Worm (Caenorhabditis elegans): ENCODE results near the gene C35B1.3.

Gene C35B1.3

ce11 chrIV:4085022-4085421 lies 4.1 kb downstream of the C35B1.3 start:
- TF ChIP-seq tra-4 (tag; optimal IDR thresholded peaks at IDR 0.05) (no peak), hnd-1 (tag; optimal IDR thresholded peaks at IDR 0.05) (no peak), ama-1 (optimal IDR thresholded peaks at IDR 0.05) (no peak), ceh-36 (tag; optimal IDR thresholded peaks at IDR 0.05) (no peak), ceh-13 (GFP tag; optimal IDR thresholded peaks at IDR 0.05) (no peak), pes-1 (GFP tag; IDR thresholded peaks at IDR 0.05) (no peak), scrt-1 (GFP tag; IDR thresholded peaks at IDR 0.05) (no peak), sea-1 (GFP tag; conservative IDR thresholded peaks at IDR 0.05) (no peak), tbx-37 (GFP tag; conservative IDR thresholded peaks at IDR 0.05) (no peak), aly-1 (tag; optimal IDR thresholded peaks at IDR 0.05) (no peak), B0310.2 (tag; optimal IDR thresholded peaks at IDR 0.05) (no peak)

- no peak for TF ChIP-seq ets-7 (tag; optimal IDR thresholded peaks at IDR 0.05)
- no peak for TF ChIP-seq ceh-36 (tag; optimal IDR thresholded peaks at IDR 0.05)
- no peak for TF ChIP-seq B0310.2 (tag; optimal IDR thresholded peaks at IDR 0.05)
- no peak for TF ChIP-seq tbx-11 (GFP tag; IDR thresholded peaks at IDR 0.05)
Measured at ce11 chrIV:4085787-4086262, 4.9 kb downstream of the C35B1.3 start, which contains the start of gene C35B1.2. Gene C35B1.2 (plus strand): TSS chrIV:4086212.

DNA sequence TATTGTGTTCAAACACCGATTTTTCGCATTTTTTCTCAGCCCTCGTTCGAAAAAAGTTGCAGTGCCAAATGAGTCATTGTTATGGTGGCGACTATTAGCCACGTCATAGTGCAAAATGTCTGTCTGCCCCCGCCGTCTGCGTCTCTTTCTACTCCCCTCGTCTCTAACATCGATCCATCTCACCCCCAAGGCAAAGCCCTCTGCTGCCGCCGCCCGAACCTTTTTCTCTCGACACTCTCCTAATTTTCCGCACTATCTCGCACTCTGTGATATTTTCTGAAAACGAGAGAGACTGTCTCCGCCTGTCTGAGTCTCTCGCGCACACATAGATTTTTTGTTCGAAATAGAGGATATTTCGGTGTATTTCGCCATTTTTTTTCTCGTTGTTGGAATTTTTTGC lies 12.1 kb downstream of the C35B1.3 start:
- TF ChIP-seq tbx-37 (GFP tag; conservative IDR thresholded peaks at IDR 0.05), result no peak
- TF ChIP-seq B0310.2 (tag; optimal IDR thresholded peaks at IDR 0.05), result no peak
- no peak for TF ChIP-seq aly-1 (tag; optimal IDR thresholded peaks at IDR 0.05)
- no peak for TF ChIP-seq hmbx-1 (tag; optimal IDR thresholded peaks at IDR 0.05)
- TF ChIP-seq sea-1 (GFP tag; conservative IDR thresholded peaks at IDR 0.05), result no peak

- TF ChIP-seq hmg-4 (GFP tag; optimal IDR thresholded peaks at IDR 0.05) (no peak), aly-1 (tag; optimal IDR thresholded peaks at IDR 0.05) (no peak), hnd-1 (tag; optimal IDR thresholded peaks at IDR 0.05) (no peak), ama-1 (optimal IDR thresholded peaks at IDR 0.05) (no peak), flt-1 (GFP tag; IDR thresholded peaks at IDR 0.05) (no peak), tbx-11 (GFP tag; IDR thresholded peaks at IDR 0.05) (no peak), F13C5.2 (tag; optimal IDR thresholded peaks at IDR 0.05) (no peak), scrt-1 (GFP tag; IDR thresholded peaks at IDR 0.05) (no peak), ceh-13 (GFP tag; optimal IDR thresholded peaks at IDR 0.05) (no peak), hmbx-1 (tag; optimal IDR thresholded peaks at IDR 0.05) (no peak), pes-1 (GFP tag; IDR thresholded peaks at IDR 0.05) (no peak), ets-7 (tag; optimal IDR thresholded peaks at IDR 0.05) (no peak), B0310.2 (tag; optimal IDR thresholded peaks at IDR 0.05) (no peak), sea-1 (GFP tag; conservative IDR thresholded peaks at IDR 0.05) (no peak), ceh-36 (tag; optimal IDR thresholded peaks at IDR 0.05) (no peak)
Measured at ce11 chrIV:4094364-4094763, 13.4 kb downstream of the C35B1.3 start.

ce11 chrIV:4096940-4097339 lies 16.0 kb downstream of the C35B1.3 start:
- TF ChIP-seq B0310.2 (tag; optimal IDR thresholded peaks at IDR 0.05), result no peak
- no peak for TF ChIP-seq hmbx-1 (tag; optimal IDR thresholded peaks at IDR 0.05)
- TF ChIP-seq F13C5.2 (tag; optimal IDR thresholded peaks at IDR 0.05), result no peak
- no peak for TF ChIP-seq tra-4 (tag; optimal IDR thresholded peaks at IDR 0.05)
- TF ChIP-seq tbx-11 (GFP tag; IDR thresholded peaks at IDR 0.05), result no peak
- TF ChIP-seq flt-1 (GFP tag; IDR thresholded peaks at IDR 0.05), result no peak
- no peak for TF ChIP-seq ceh-13 (GFP tag; optimal IDR thresholded peaks at IDR 0.05)
- no peak for TF ChIP-seq ama-1 (optimal IDR thresholded peaks at IDR 0.05)

- TF ChIP-seq flt-1 (GFP tag; IDR thresholded peaks at IDR 0.05) (no peak), scrt-1 (GFP tag; IDR thresholded peaks at IDR 0.05) (no peak), hnd-1 (tag; optimal IDR thresholded peaks at IDR 0.05) (no peak), tra-4 (tag; optimal IDR thresholded peaks at IDR 0.05) (no peak), sea-1 (GFP tag; conservative IDR thresholded peaks at IDR 0.05) (no peak), hmbx-1 (tag; optimal IDR thresholded peaks at IDR 0.05) (no peak), ets-7 (tag; optimal IDR thresholded peaks at IDR 0.05) (no peak), tbx-11 (GFP tag; IDR thresholded peaks at IDR 0.05) (no peak), aly-1 (tag; optimal IDR thresholded peaks at IDR 0.05) (no peak), ceh-13 (GFP tag; optimal IDR thresholded peaks at IDR 0.05) (no peak), ama-1 (optimal IDR thresholded peaks at IDR 0.05) (no peak), F13C5.2 (tag; optimal IDR thresholded peaks at IDR 0.05) (no peak), hmg-4 (GFP tag; optimal IDR thresholded peaks at IDR 0.05) (no peak), B0310.2 (tag; optimal IDR thresholded peaks at IDR 0.05) (no peak), ceh-36 (tag; optimal IDR thresholded peaks at IDR 0.05) (no peak), pes-1 (GFP tag; IDR thresholded peaks at IDR 0.05) (no peak), tbx-37 (GFP tag; conservative IDR thresholded peaks at IDR 0.05) (no peak)
Measured at ce11 chrIV:4099773-4100172, 18.8 kb downstream of the C35B1.3 start.

DNA sequence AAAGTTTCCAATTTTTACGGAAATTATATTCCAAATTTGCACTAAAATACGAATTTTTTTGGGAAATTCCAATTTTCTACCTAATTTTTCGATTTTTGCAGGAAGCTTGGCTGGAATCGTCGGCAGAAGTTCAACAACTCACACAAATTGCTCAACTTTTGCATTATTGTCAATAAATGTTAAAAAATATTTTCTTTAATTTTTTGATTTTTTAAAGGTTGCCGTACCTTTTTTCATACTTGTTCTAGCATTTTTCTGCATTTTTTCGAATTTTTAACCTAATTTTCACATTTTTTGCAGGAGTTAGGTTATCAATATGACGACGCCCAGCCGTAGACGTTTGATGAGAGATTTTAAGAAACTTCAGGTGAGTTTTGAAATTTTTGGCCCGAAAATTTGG lies 21.8 kb downstream of the C35B1.3 start, which contains the start of gene ubc-1:
ubc-1 (plus strand) TSS at position 301 of the 400 bp plus-strand sequence.
- TF ChIP-seq pes-1 (GFP tag; IDR thresholded peaks at IDR 0.05) (no peak), B0310.2 (tag; optimal IDR thresholded peaks at IDR 0.05) (no peak), aly-1 (tag; optimal IDR thresholded peaks at IDR 0.05) (no peak), sea-1 (GFP tag; conservative IDR thresholded peaks at IDR 0.05) (no peak)

DNA sequence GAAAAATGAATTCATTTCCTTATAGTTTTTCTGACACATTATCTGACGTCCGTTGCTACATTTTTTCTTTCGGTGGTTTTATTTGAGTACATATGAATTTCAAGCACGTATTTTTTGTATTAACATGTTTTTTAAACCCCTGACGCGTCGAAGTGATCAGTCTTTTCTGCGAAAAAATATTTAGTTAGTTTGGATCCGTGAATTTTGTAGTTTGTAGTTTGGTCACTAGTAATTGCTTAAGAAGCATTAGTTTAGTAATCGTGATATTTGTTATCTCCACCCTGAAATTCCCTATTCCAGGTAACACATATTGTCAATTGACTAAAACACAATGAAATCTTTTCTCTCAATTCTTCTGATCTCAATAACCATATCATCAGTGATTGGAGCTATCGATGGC lies 27.8 kb downstream of the C35B1.3 start, which contains the start of gene C35B1.7:
C35B1.7 (plus strand) TSS at position 301 of the 400 bp plus-strand sequence.
- TF ChIP-seq scrt-1 (GFP tag; IDR thresholded peaks at IDR 0.05) (no peak), ceh-36 (tag; optimal IDR thresholded peaks at IDR 0.05) (no peak), pes-1 (GFP tag; IDR thresholded peaks at IDR 0.05) (no peak), tbx-37 (GFP tag; conservative IDR thresholded peaks at IDR 0.05) (no peak), hmg-4 (GFP tag; optimal IDR thresholded peaks at IDR 0.05) (no peak), sea-1 (GFP tag; conservative IDR thresholded peaks at IDR 0.05) (no peak), B0310.2 (tag; optimal IDR thresholded peaks at IDR 0.05) (no peak), ama-1 (optimal IDR thresholded peaks at IDR 0.05) (no peak), tra-4 (tag; optimal IDR thresholded peaks at IDR 0.05) (no peak), tbx-11 (GFP tag; IDR thresholded peaks at IDR 0.05) (no peak), flt-1 (GFP tag; IDR thresholded peaks at IDR 0.05) (no peak)
